Worm (Caenorhabditis elegans) whole organism, early embryonic: ENCODE measurements around the gene ZK1236.9.
A peak's percentile ranks its signal among the peaks of the same experiment; 100 is the strongest.

Experiments used
- B0310.2 ChIP-seq: sonication (generic microtip); optimal IDR thresholded peaks from 2 replicates; lab custom pipeline; 2016; ENCODE audit warnings: mild to moderate bottlenecking, missing genetic modification characterization, missing compliant biosample characterization
- F13C5.2 ChIP-seq: sonication (generic microtip); optimal IDR thresholded peaks from 2 replicates; lab custom pipeline; 2017; ENCODE audit warnings: mild to moderate bottlenecking, missing genetic modification characterization, inconsistent platforms, missing compliant biosample characterization
- aly-1 ChIP-seq: sonication (generic microtip); optimal IDR thresholded peaks from 2 replicates; lab custom pipeline; 2016; ENCODE audit warnings: missing genetic modification characterization, missing compliant biosample characterization
- ama-1 ChIP-seq: fragments of 150-350 bp; optimal IDR thresholded peaks from 2 replicates; lab custom pipeline; 2014
- ceh-13 ChIP-seq: fragments of 200-800 bp; sonication (Bioruptor generic); optimal IDR thresholded peaks from 2 replicates; lab custom pipeline; 2018; ENCODE audit warnings: mild to moderate bottlenecking, missing genetic modification characterization, missing compliant biosample characterization
- ceh-36 ChIP-seq: sonication (generic microtip); optimal IDR thresholded peaks from 2 replicates; lab custom pipeline; 2016; ENCODE audit warnings: missing genetic modification characterization, inconsistent platforms, missing compliant biosample characterization
- ets-7 ChIP-seq: sonication (generic microtip); optimal IDR thresholded peaks from 2 replicates; lab custom pipeline; 2016; ENCODE audit warnings: missing genotype, missing genetic modification characterization, missing compliant biosample characterization
- flt-1 ChIP-seq: fragments of 200-800 bp; sonication (Bioruptor generic); IDR thresholded peaks from 2 replicates; pipeline ENCODE4 v1.3.6; 2022; ENCODE audit warnings: missing genetic modification characterization, missing compliant biosample characterization
- hmbx-1 ChIP-seq: sonication (generic microtip); optimal IDR thresholded peaks from 2 replicates; lab custom pipeline; 2016; ENCODE audit warnings: mild to moderate bottlenecking, missing genetic modification characterization, missing compliant biosample characterization
- hmg-4 ChIP-seq: fragments of 200-800 bp; sonication (Bioruptor generic); optimal IDR thresholded peaks from 2 replicates; lab custom pipeline; 2018; ENCODE audit warnings: mild to moderate bottlenecking, missing genetic modification characterization, missing compliant biosample characterization
- hnd-1 ChIP-seq: sonication (generic microtip); optimal IDR thresholded peaks from 2 replicates; lab custom pipeline; 2016; ENCODE audit warnings: missing genetic modification characterization, missing compliant biosample characterization
- pes-1 ChIP-seq: fragments of 200-800 bp; sonication (Bioruptor generic); IDR thresholded peaks from 2 replicates; pipeline ENCODE4 v1.3.6; 2022; ENCODE audit warnings: missing genetic modification reagents, missing genetic modification characterization, missing compliant biosample characterization
- scrt-1 ChIP-seq: fragments of 200-800 bp; sonication (Bioruptor generic); IDR thresholded peaks from 2 replicates; pipeline ENCODE4 v1.3.6; 2022; ENCODE audit warnings: missing genetic modification characterization, missing compliant biosample characterization
- sea-1 ChIP-seq: fragments of 200-800 bp; sonication (Bioruptor generic); conservative IDR thresholded peaks from 2 replicates; pipeline ENCODE4 v1.3.6; 2022; ENCODE audit warnings: missing genetic modification characterization, missing compliant biosample characterization
- tbx-11 ChIP-seq: fragments of 200-800 bp; sonication (Bioruptor generic); IDR thresholded peaks from 2 replicates; pipeline ENCODE4 v1.3.6; 2022; ENCODE audit warnings: missing genetic modification characterization, missing compliant biosample characterization
- tbx-37 ChIP-seq: fragments of 200-800 bp; sonication (Bioruptor generic); conservative IDR thresholded peaks from 2 replicates; pipeline ENCODE4 v1.3.6; 2022; ENCODE audit warnings: missing genetic modification reagents, missing genetic modification characterization, missing compliant biosample characterization
- tra-4 ChIP-seq: sonication (generic microtip); optimal IDR thresholded peaks from 2 replicates; lab custom pipeline; 2017; ENCODE audit warnings: missing genetic modification characterization, missing compliant biosample characterization

Gene ZK1236.9

DNA sequence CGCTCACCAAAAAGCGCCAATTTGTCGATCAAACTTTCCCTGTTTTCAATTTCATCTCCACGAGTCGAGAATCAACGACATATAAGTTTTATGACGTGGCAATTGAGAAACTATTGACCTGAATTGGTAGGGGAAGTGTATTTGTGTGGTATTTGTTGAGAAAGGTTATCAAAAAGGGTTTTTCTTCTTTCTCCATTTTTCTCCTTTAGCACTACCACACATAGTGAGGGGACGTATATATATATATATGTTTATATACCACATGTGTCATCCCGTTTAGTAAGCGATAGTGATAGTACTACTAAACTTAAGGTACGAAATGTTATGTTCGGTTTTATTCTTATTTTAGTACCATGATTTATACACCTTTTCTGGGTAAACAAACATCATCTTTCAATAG, 22.6 kb upstream of the ZK1236.9 start:
- TF ChIP-seq ceh-13 (no peak), tra-4 (no peak), hmbx-1 (no peak), tbx-11 (GFP tag; lab: Robert Waterston, UW) (no peak), flt-1 (GFP tag; lab: Robert Waterston, UW) (no peak), ceh-36 (tag; lab: Kevin White, UChicago) (no peak), hmg-4 (no peak), ama-1 (lab: Kevin White, UChicago) (no peak), scrt-1 (GFP tag; lab: Robert Waterston, UW) (no peak), hnd-1 (tag; lab: Kevin White, UChicago) (no peak), aly-1 (tag; lab: Kevin White, UChicago) (no peak), ets-7 (tag; lab: Kevin White, UChicago) (no peak), B0310.2 (tag; lab: Kevin White, UChicago) (no peak)

DNA sequence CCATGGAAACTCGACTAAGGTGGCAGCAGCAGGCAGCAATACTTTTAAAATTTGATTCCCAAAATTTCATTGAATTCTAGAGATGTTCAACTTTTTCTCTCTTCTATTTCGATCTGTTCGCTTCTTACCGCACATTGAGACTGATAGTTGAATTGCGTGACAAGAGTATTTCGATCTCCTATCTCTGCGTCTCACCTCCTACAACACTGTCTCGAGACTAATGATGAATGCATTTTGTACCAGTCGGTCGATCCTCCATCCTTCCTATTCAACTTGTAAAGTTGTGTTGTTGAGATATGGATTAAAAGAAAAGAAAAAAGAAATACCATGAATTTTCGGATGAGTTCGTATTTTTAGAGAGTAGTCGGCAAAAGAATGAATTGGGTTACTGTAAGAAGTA, 16.2 kb upstream of the ZK1236.9 start:
- no peak for TF ChIP-seq tbx-37 (GFP tag; lab: Robert Waterston, UW)
- TF ChIP-seq hnd-1 (tag; lab: Kevin White, UChicago), result no peak

DNA sequence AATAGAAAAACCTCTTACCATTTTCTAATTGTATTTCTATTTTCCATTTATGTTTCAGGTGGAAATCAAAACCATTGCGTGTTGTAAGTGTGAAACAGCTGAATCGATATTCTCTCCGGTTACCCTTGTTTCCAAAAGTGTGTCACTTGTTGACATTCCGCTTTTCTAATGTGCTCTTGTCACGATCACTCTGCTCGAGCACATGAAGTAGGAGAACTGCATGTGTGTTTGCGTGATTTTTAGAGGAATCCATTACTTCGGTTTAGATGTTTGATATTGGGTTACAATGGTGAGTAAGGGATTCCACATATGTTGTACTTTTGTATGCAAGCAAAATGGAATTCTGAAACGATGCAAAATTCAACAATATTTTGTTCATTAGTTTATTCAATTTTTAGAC, 15.5 kb upstream of the ZK1236.9 start:
- TF ChIP-seq ets-7 (tag; lab: Kevin White, UChicago) (no peak), B0310.2 (tag; lab: Kevin White, UChicago) (no peak), ama-1 (lab: Kevin White, UChicago) (no peak), hmg-4 (no peak), ceh-36 (tag; lab: Kevin White, UChicago) (no peak), hmbx-1 (no peak), tbx-11 (GFP tag; lab: Robert Waterston, UW) (no peak), scrt-1 (GFP tag; lab: Robert Waterston, UW) (no peak), tbx-37 (GFP tag; lab: Robert Waterston, UW) (no peak)

DNA sequence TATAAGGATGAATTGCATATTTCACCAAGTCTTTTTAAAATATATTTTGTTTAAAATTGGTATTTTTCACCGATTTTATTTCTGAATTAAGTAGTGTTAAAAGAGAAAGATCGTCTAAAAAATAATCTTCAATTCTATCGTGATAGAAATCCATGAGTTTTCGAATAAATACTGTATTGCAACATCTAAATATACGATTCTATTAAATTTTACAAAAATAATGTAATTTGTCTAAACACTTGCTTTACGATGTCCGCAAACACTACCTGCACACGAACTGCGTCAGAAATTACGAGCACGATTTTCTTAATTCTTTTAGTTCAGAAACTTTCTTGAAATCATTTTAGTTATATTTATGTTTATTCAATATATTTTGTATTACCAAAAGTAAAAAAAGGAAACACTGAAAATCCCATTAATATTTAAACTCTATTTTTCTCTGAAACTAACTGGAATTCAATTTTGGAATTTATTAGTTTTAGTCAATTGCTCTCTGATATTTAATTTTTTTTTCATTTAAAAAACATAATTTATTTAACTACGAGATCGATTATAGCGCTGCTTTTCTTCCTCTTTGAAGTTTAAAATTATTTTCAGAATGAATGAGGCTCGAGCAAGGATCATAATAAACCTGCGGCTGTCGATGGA, 14.3 kb upstream of the ZK1236.9 start, which contains the start of gene mrpl-32:
TSS of gene mrpl-32 (plus strand) at position 598 of the 648 bp plus-strand sequence.
- no peak for TF ChIP-seq sea-1 (GFP tag; lab: Robert Waterston, UW)
- TF ChIP-seq ets-7 (tag; lab: Kevin White, UChicago), result no peak
- TF ChIP-seq aly-1 (tag; lab: Kevin White, UChicago), result no peak
- no peak for TF ChIP-seq tbx-11 (GFP tag; lab: Robert Waterston, UW)
- TF ChIP-seq ama-1 (lab: Kevin White, UChicago), result no peak
- no peak for TF ChIP-seq scrt-1 (GFP tag; lab: Robert Waterston, UW)
- no peak for TF ChIP-seq ceh-36 (tag; lab: Kevin White, UChicago)
- TF ChIP-seq pes-1, result no peak
- TF ChIP-seq flt-1 (GFP tag; lab: Robert Waterston, UW), result no peak
- TF ChIP-seq B0310.2 (tag; lab: Kevin White, UChicago), result no peak
- TF ChIP-seq ceh-13, result no peak
- TF ChIP-seq hnd-1 (tag; lab: Kevin White, UChicago), result no peak

DNA sequence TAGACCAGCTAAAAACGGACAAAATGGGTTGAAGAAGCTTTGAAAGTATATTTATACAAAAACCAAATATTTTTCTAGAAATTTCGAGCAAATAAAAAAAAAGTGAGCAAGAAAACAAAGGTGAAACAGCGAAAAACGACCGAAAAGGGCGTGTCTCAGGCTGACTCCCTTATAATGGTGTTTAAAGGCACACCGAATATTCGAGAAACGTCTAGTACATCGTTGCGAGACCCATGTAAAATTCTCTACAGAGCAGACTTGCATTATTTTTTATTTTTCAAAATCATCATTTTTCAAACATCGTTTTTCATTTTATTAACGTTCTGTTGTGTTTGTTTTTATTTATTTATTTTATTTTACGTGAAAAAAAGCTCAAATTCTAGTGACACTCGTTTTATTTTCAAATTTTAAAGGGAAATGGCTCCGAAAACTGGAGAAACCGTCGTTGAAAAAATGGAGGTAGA, 12.0 kb upstream of the ZK1236.9 start, which contains the start of gene rpn-3:
TSS of gene rpn-3 (plus strand) at position 414 of the 464 bp plus-strand sequence.
- TF ChIP-seq F13C5.2 (tag; lab: Kevin White, UChicago) (peak; percentile 84), pes-1 (0 out of 2 replicates have a peak, but pooled peaks have one; percentile 27), sea-1 (GFP tag; lab: Robert Waterston, UW) (no peak)

DNA sequence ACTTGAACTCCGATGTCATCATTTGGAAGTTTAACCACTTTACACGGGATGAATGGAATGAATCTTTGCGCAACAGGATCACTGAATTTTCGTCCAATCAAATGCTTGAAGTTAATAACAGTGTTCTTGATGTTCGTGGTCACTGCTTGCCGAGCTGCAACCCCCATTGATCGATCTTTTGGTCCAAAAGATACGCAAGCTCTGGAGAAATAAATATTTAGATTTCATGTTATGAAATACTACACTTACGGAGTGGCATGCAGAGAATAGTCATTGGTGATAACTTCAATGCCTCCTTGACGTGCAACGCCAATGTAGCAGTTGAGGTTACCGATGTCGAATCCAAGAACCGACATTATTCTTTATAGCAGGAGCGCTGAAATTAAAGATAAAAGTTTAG, 11.6 kb upstream of the ZK1236.9 start, which contains the start of gene hsp-110:
TSS of gene hsp-110 (minus strand) at position 376 of the 400 bp plus-strand sequence.
- no peak for TF ChIP-seq tbx-11 (GFP tag; lab: Robert Waterston, UW)
- no peak for TF ChIP-seq pes-1
- peak; percentile 13 for TF ChIP-seq ama-1 (lab: Kevin White, UChicago)
- no peak for TF ChIP-seq F13C5.2 (tag; lab: Kevin White, UChicago)
- no peak for TF ChIP-seq ceh-36 (tag; lab: Kevin White, UChicago)

DNA sequence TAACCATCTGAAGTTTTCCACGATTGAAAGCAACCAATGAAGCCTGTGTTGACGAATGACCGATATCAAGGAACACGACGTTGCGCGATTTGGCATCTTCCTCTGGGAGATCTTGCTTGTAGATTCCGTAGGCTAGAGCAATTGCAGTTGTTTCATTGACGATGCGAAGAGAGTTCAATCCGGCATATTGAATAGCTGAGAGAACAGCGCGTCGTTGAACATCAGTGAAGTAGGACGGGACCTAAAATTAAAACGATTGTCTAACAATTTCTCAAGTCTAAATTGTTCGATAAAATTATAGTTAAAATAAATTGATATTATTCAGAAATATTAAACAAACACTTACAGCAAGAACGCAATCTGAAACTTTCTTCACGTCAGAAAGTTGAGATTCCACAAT, 11.1 kb upstream of the ZK1236.9 start:
- no peak for TF ChIP-seq ceh-36 (tag; lab: Kevin White, UChicago)
- no peak for TF ChIP-seq aly-1 (tag; lab: Kevin White, UChicago)
- no peak for TF ChIP-seq ama-1 (lab: Kevin White, UChicago)
- no peak for TF ChIP-seq tbx-37 (GFP tag; lab: Robert Waterston, UW)
- TF ChIP-seq flt-1 (GFP tag; lab: Robert Waterston, UW), result no peak
- no peak for TF ChIP-seq pes-1

DNA sequence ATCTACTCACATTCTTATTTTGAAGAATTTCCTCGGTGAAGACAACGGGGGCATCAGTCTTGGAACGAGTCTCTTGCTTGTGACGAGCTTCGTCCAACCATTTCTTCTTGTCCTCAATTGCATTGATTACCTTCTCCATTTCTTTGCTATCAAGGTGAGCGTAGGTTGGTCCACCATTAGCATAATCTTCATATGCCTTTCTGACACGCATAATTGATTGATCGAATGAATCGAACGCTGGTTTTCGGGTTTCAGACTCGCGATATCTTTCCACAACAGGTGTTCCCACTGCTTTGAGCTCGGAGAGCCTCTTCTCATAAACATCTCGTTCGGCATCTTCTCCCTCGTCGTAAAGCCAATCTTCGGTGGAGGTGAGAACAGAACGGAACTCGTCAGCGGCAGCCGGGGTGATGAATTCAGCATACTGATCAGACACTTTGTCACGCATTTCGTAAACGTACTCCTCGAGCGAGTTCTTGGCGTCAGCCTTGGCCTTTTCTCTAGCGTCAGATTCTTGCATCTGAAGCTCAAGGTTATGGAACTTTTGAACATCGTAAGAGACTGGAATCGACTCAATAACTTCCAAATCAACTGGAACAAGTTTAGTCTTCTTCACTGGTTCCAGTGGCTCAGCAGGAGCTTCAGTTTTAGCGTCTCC, 9.6 kb upstream of the ZK1236.9 start:
- TF ChIP-seq ama-1 (lab: Kevin White, UChicago), result no peak
- no peak for TF ChIP-seq tbx-11 (GFP tag; lab: Robert Waterston, UW)
- no peak for TF ChIP-seq tbx-37 (GFP tag; lab: Robert Waterston, UW)
- TF ChIP-seq hnd-1 (tag; lab: Kevin White, UChicago), result no peak
- TF ChIP-seq ets-7 (tag; lab: Kevin White, UChicago), result no peak
- TF ChIP-seq sea-1 (GFP tag; lab: Robert Waterston, UW), result no peak
- no peak for TF ChIP-seq tra-4
- TF ChIP-seq hmbx-1, result no peak
- no peak for TF ChIP-seq hmg-4
- TF ChIP-seq ceh-13, result no peak
- no peak for TF ChIP-seq scrt-1 (GFP tag; lab: Robert Waterston, UW)
- TF ChIP-seq ceh-36 (tag; lab: Kevin White, UChicago), result no peak
- no peak for TF ChIP-seq pes-1
- no peak for TF ChIP-seq F13C5.2 (tag; lab: Kevin White, UChicago)
- no peak for TF ChIP-seq flt-1 (GFP tag; lab: Robert Waterston, UW)
- no peak for TF ChIP-seq aly-1 (tag; lab: Kevin White, UChicago)
- no peak for TF ChIP-seq B0310.2 (tag; lab: Kevin White, UChicago)
